Worm (Caenorhabditis elegans) whole organism, young adult: Measurements from ENCODE around the gene bgal-1.

Source experiments
- unc-130 ChIP-seq: sonication (generic microtip); optimal IDR thresholded peaks from 2 replicates; lab custom pipeline; 2016; ENCODE audit warnings: missing genetic modification reagents, missing genetic modification characterization, missing compliant biosample characterization
- ztf-28 ChIP-seq: fragments of 200-800 bp; sonication (Bioruptor generic); IDR thresholded peaks from 2 replicates; pipeline ENCODE4 v1.3.6; 2022; ENCODE audit warnings: missing genetic modification reagents, missing genetic modification characterization, missing compliant biosample characterization

ce11 chrV:11204452-11204851, 21.4 kb downstream of the bgal-1 start:
- TF ChIP-seq unc-130 (GFP tag; lab: Kevin White, UChicago) (no peak), ztf-28 (GFP tag; lab: Robert Waterston, UW) (no peak)
